Worm (Caenorhabditis elegans) whole organism, late embryonic: ENCODE data around the gene fem-1.

Experiments used
- C08G9.2 ChIP-seq: sonication (generic microtip); optimal IDR thresholded peaks from 2 replicates; lab custom pipeline; 2016; ENCODE audit warnings: mild to moderate bottlenecking, missing genetic modification characterization, moderate library complexity, missing compliant biosample characterization
- F13H6.1 ChIP-seq: sonication (generic microtip); optimal IDR thresholded peaks from 2 replicates; lab custom pipeline; 2016; ENCODE audit warnings: missing genetic modification characterization, missing compliant biosample characterization
- K02D7.2 ChIP-seq: sonication (generic microtip); optimal IDR thresholded peaks from 2 replicates; lab custom pipeline; 2017; ENCODE audit warnings: mild to moderate bottlenecking, missing genetic modification characterization, missing compliant biosample characterization
- Y22D7AL.16 ChIP-seq: sonication (generic microtip); optimal IDR thresholded peaks from 2 replicates; lab custom pipeline; 2016; ENCODE audit warnings: missing genetic modification characterization, missing compliant biosample characterization
- ama-1 ChIP-seq: fragments of 150-350 bp; optimal IDR thresholded peaks from 2 replicates; lab custom pipeline; 2014
- ceh-18 ChIP-seq: sonication (generic microtip); optimal IDR thresholded peaks from 2 replicates; lab custom pipeline; 2016; ENCODE audit warnings: missing genetic modification characterization, missing compliant biosample characterization
- ceh-31 ChIP-seq: sonication (generic microtip); optimal IDR thresholded peaks from 2 replicates; lab custom pipeline; 2016; ENCODE audit warnings: missing genetic modification characterization, missing compliant biosample characterization
- ceh-34 ChIP-seq: sonication (generic microtip); optimal IDR thresholded peaks from 2 replicates; lab custom pipeline; 2016; ENCODE audit warnings: mild to moderate bottlenecking, missing genetic modification characterization, missing compliant biosample characterization
- ceh-45 ChIP-seq: fragments of 200-800 bp; sonication (Bioruptor generic); IDR thresholded peaks from 2 replicates; pipeline ENCODE4 v1.3.6; 2022; ENCODE audit warnings: missing genetic modification reagents, missing genetic modification characterization, missing compliant biosample characterization
- ceh-6 ChIP-seq: fragments of 200-800 bp; sonication (Bioruptor generic); optimal IDR thresholded peaks from 2 replicates; lab custom pipeline; 2018; ENCODE audit warnings: mild to moderate bottlenecking, missing genetic modification characterization, missing compliant biosample characterization
- ceh-9 ChIP-seq: sonication (generic microtip); optimal IDR thresholded peaks from 2 replicates; lab custom pipeline; 2016; ENCODE audit warnings: mild to moderate bottlenecking, missing genetic modification characterization, inconsistent platforms, missing compliant biosample characterization
- elt-2 ChIP-seq: sonication (generic microtip); optimal IDR thresholded peaks from 2 replicates; lab custom pipeline; 2016; ENCODE audit warnings: missing genetic modification reagents, missing genetic modification characterization, missing compliant biosample characterization
- fax-1 ChIP-seq: sonication (generic microtip); optimal IDR thresholded peaks from 2 replicates; lab custom pipeline; 2016; ENCODE audit warnings: missing genotype, missing genetic modification characterization, missing compliant biosample characterization
- hlh-13 ChIP-seq: fragments of 200-800 bp; sonication (Bioruptor generic); optimal IDR thresholded peaks from 2 replicates; lab custom pipeline; 2018; ENCODE audit warnings: mild to moderate bottlenecking, missing genetic modification characterization, missing compliant biosample characterization
- hlh-15 ChIP-seq: sonication (generic microtip); optimal IDR thresholded peaks from 2 replicates; lab custom pipeline; 2016; ENCODE audit warnings: missing genetic modification characterization, missing compliant biosample characterization
- hlh-30 ChIP-seq: sonication (generic microtip); optimal IDR thresholded peaks from 2 replicates; lab custom pipeline; 2017; ENCODE audit warnings: antibody characterized with exemption, missing genetic modification characterization, missing compliant biosample characterization; ENCODE audit not compliant: insufficient read depth
- hlh-6 ChIP-seq: sonication (generic microtip); optimal IDR thresholded peaks from 2 replicates; lab custom pipeline; 2016; ENCODE audit warnings: missing genotype, missing genetic modification characterization, missing compliant biosample characterization
- hlh-8 ChIP-seq: sonication (generic microtip); optimal IDR thresholded peaks from 2 replicates; lab custom pipeline; 2016; ENCODE audit warnings: missing genotype, missing genetic modification characterization, missing compliant biosample characterization
- lim-6 ChIP-seq: sonication (generic microtip); optimal IDR thresholded peaks from 2 replicates; lab custom pipeline; 2016; ENCODE audit warnings: missing genetic modification characterization, missing compliant biosample characterization
- lin-11 ChIP-seq: fragments of 200-800 bp; sonication (Bioruptor generic); optimal IDR thresholded peaks from 2 replicates; lab custom pipeline; 2018; ENCODE audit warnings: mild to moderate bottlenecking, missing genetic modification characterization, missing compliant biosample characterization
- madf-2 ChIP-seq: sonication (generic microtip); optimal IDR thresholded peaks from 2 replicates; lab custom pipeline; 2017; ENCODE audit warnings: missing genetic modification characterization, missing compliant biosample characterization
- mec-3 ChIP-seq: sonication (generic microtip); optimal IDR thresholded peaks from 2 replicates; lab custom pipeline; 2016; ENCODE audit warnings: borderline replicate concordance, missing genetic modification characterization, missing compliant biosample characterization
- nfya-1 ChIP-seq: sonication (generic microtip); optimal IDR thresholded peaks from 2 replicates; lab custom pipeline; 2017; ENCODE audit warnings: missing genetic modification characterization, mild to moderate bottlenecking, missing compliant biosample characterization, antibody characterized with exemption, moderate library complexity
- nhr-232 ChIP-seq: sonication (generic microtip); optimal IDR thresholded peaks from 2 replicates; lab custom pipeline; 2016; ENCODE audit warnings: missing genetic modification characterization, missing compliant biosample characterization
- odd-2 ChIP-seq: sonication (generic microtip); optimal IDR thresholded peaks from 2 replicates; lab custom pipeline; 2017; ENCODE audit warnings: antibody characterized with exemption, mild to moderate bottlenecking, missing genetic modification characterization, missing compliant biosample characterization
- pha-2 ChIP-seq: sonication (generic microtip); optimal IDR thresholded peaks from 2 replicates; lab custom pipeline; 2017; ENCODE audit warnings: mild to moderate bottlenecking, missing genetic modification characterization, missing compliant biosample characterization
- ref-2 ChIP-seq: sonication (generic microtip); optimal IDR thresholded peaks from 2 replicates; lab custom pipeline; 2016; ENCODE audit warnings: missing genetic modification characterization, missing compliant biosample characterization
- rnt-1 ChIP-seq: sonication (generic microtip); optimal IDR thresholded peaks from 2 replicates; lab custom pipeline; 2016; ENCODE audit warnings: missing genetic modification characterization, missing compliant biosample characterization
- sdc-2 ChIP-seq: sonication (generic microtip); optimal IDR thresholded peaks from 2 replicates; lab custom pipeline; 2016; ENCODE audit warnings: missing genotype, missing genetic modification characterization, missing compliant biosample characterization
- sox-2 ChIP-seq: fragments of 200-800 bp; sonication (Bioruptor generic); IDR thresholded peaks from 2 replicates; pipeline ENCODE4 v1.3.6; 2022; ENCODE audit warnings: missing genetic modification reagents, missing genetic modification characterization, missing compliant biosample characterization
- tbx-2 ChIP-seq: sonication (generic microtip); optimal IDR thresholded peaks from 2 replicates; lab custom pipeline; 2016; ENCODE audit warnings: missing genetic modification characterization, missing compliant biosample characterization
- tbx-7 ChIP-seq: sonication (generic microtip); optimal IDR thresholded peaks from 2 replicates; lab custom pipeline; 2016; ENCODE audit warnings: missing genotype, missing genetic modification characterization, missing compliant biosample characterization
- ttx-3 ChIP-seq: sonication (generic microtip); optimal IDR thresholded peaks from 2 replicates; lab custom pipeline; 2016; ENCODE audit warnings: missing genetic modification reagents, missing genetic modification characterization, missing compliant biosample characterization
- unc-3 ChIP-seq, 2 experiments: fragments of 200-800 bp in 1 of 2; sonication (Bioruptor generic) in 1 of 2; sonication (generic microtip) in 1 of 2; conservative IDR thresholded peaks in 1 of 2; optimal IDR thresholded peaks in 1 of 2; 2 replicates each; pipeline versions ENCODE4 v1.3.6 to Lab custom; 2016 to 2022; ENCODE audit warnings: missing compliant biosample characterization in 2 of 2, missing genetic modification characterization in 2 of 2, missing genetic modification reagents in 1 of 2
- unc-42 ChIP-seq: sonication (generic microtip); optimal IDR thresholded peaks from 2 replicates; lab custom pipeline; 2016; ENCODE audit warnings: missing genotype, missing genetic modification characterization, missing compliant biosample characterization
- unc-55 ChIP-seq: sonication (generic microtip); optimal IDR thresholded peaks from 2 replicates; lab custom pipeline; 2017; ENCODE audit warnings: missing biosample characterization, missing genetic modification reagents, missing genetic modification characterization
- unc-86 ChIP-seq: sonication (generic microtip); optimal IDR thresholded peaks from 2 replicates; lab custom pipeline; 2016; ENCODE audit warnings: missing genetic modification characterization, missing compliant biosample characterization

fem-1 gene

DNA sequence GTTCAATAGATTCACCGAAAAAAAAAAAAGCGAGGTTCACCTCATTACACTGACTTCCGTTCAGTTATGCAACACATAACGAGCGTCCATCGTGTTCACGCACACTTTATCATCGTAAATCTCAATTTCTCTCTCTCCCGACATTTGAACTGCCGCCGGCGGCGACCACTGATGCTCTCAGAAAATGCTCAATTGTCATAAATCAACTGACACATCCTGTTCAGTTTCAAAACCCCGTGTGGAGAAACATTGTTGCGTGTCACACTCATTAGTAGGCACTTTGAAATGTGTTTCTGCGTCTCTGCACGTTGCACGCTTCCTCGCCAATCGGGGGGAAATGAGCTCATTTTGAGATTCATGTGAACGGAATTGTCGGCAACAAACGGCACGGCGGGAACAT is 2.0 kb downstream of the fem-1 start:
- TF ChIP-seq madf-2 (tag; lab: Kevin White, UChicago), result no peak
- no peak for TF ChIP-seq ama-1 (lab: Kevin White, UChicago)
- TF ChIP-seq ceh-6 (GFP tag; lab: Kevin White, UChicago), result peak; percentile 1
- no peak for TF ChIP-seq K02D7.2 (tag; lab: Kevin White, UChicago)
- no peak for TF ChIP-seq ttx-3
- TF ChIP-seq ref-2 (tag; lab: Kevin White, UChicago), result no peak
- TF ChIP-seq unc-42, result peak; percentile 33
- no peak for TF ChIP-seq unc-3 (GFP tag; conservative IDR thresholded peaks at IDR 0.05; lab: Robert Waterston, UW)
- TF ChIP-seq unc-3 (tag; optimal IDR thresholded peaks at IDR 0.05; lab: Kevin White, UChicago), result no peak
- peak; percentile 7 for TF ChIP-seq ceh-31 (tag; lab: Kevin White, UChicago)
- TF ChIP-seq nfya-1, result no peak
- TF ChIP-seq odd-2 (tag; lab: Kevin White, UChicago), result no peak
- peak; percentile 59 for TF ChIP-seq ceh-34 (tag; lab: Kevin White, UChicago)
- no peak for TF ChIP-seq unc-86 (tag; lab: Kevin White, UChicago)
- no peak for TF ChIP-seq hlh-13 (GFP tag; lab: Kevin White, UChicago)
- no peak for TF ChIP-seq lin-11 (tag; lab: Kevin White, UChicago)
- peak; percentile 43 for TF ChIP-seq rnt-1 (tag; lab: Kevin White, UChicago)
- no peak for TF ChIP-seq sox-2
- no peak for TF ChIP-seq Y22D7AL.16
- TF ChIP-seq hlh-30 (tag; lab: Kevin White, UChicago), result no peak
- no peak for TF ChIP-seq sdc-2 (tag; lab: Kevin White, UChicago)
- TF ChIP-seq hlh-15 (tag; lab: Kevin White, UChicago), result no peak
- peak; percentile 96 for TF ChIP-seq unc-55 (GFP tag; lab: Kevin White, UChicago)
- no peak for TF ChIP-seq lim-6 (tag; lab: Kevin White, UChicago)
- no peak for TF ChIP-seq nhr-232 (tag; lab: Kevin White, UChicago)
- no peak for TF ChIP-seq C08G9.2 (tag; lab: Kevin White, UChicago)
- no peak for TF ChIP-seq ceh-45
- no peak for TF ChIP-seq hlh-6 (tag; lab: Kevin White, UChicago)
- no peak for TF ChIP-seq ceh-9 (tag; lab: Kevin White, UChicago)
- TF ChIP-seq tbx-2 (tag; lab: Kevin White, UChicago), result peak; percentile 27
- no peak for TF ChIP-seq F13H6.1

ce11 chrIV:5534596-5534995 is 3.2 kb downstream of the fem-1 start:
- TF ChIP-seq sox-2 (no peak), ceh-18 (tag; lab: Kevin White, UChicago) (no peak), mec-3 (tag; lab: Kevin White, UChicago) (no peak)

DNA sequence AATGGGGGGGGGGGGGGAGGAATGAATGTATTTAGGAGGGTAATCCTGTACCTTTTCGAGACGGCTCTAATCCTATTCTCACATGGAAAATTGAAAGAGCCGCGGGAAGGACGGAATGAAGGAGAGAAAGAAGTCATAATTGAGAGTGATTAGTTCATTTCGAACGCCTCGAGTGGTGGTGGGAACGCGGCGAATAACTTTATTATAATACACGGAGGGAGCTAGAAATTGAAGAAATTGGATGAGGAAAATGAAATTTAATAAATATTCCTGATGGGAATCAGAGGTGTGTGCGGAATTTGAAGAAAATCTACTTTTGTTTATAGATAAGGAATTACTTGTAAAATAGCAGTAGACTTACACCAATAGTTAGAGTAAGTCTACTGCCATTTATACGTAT is 4.2 kb downstream of the fem-1 start:
- TF ChIP-seq unc-42, result peak; percentile 88
- TF ChIP-seq pha-2 (tag; lab: Kevin White, UChicago), result no peak

- TF ChIP-seq fax-1 (tag; lab: Kevin White, UChicago) (no peak), tbx-7 (tag; lab: Kevin White, UChicago) (no peak), elt-2 (tag; lab: Kevin White, UChicago) (peak; percentile 74)
Observed at ce11 chrIV:5530980-5531379, 6.8 kb downstream of the fem-1 start.

- no peak for TF ChIP-seq elt-2 (tag; lab: Kevin White, UChicago)
- TF ChIP-seq hlh-8, result peak; percentile 24
Observed at ce11 chrIV:5528285-5528684, 9.5 kb downstream of the fem-1 start, which contains the start of gene unc-5. TSS of gene unc-5 (minus strand) at chrIV:5528338.
